Fruit fly (Drosophila melanogaster) whole organism, embryonic: ENCODE measurements around the gene Tep4.
A peak's percentile ranks its signal among the peaks of the same experiment; 100 is the strongest.

Experiments
- C15 ChIP-seq: fragments of 200-800 bp; sonication (Bioruptor generic); IDR thresholded peaks from 3 replicates; pipeline ENCODE4 v1.3.6; 2022; ENCODE audit warnings: missing biosample characterization, missing genetic modification characterization
- CG1024 ChIP-seq: fragments of 200-800 bp; sonication (Bioruptor generic); IDR thresholded peaks from 2 replicates; pipeline ENCODE4 v1.3.6; 2022; ENCODE audit warnings: missing biosample characterization, missing genetic modification characterization
- CG12769 ChIP-seq: fragments of 200-800 bp; sonication (Bioruptor generic); optimal IDR thresholded peaks from 2 replicates; lab custom pipeline; 2019; ENCODE audit warnings: missing biosample characterization, mild to moderate bottlenecking, missing genetic modification characterization, moderate library complexity
- CG13287 ChIP-seq: fragments of 200-800 bp; sonication (Bioruptor generic); IDR thresholded peaks from 2 replicates; pipeline ENCODE4 v1.3.6; 2022; ENCODE audit warnings: missing biosample characterization, missing genetic modification characterization; ENCODE audit not compliant: partially characterized antibody
- CG13296 ChIP-seq: fragments of 200-800 bp; sonication (Bioruptor generic); optimal IDR thresholded peaks from 3 replicates; lab custom pipeline; 2018; ENCODE audit warnings: missing biosample characterization, mild to moderate bottlenecking, missing genetic modification characterization
- CG13894 ChIP-seq: fragments of 200-800 bp; sonication (Bioruptor generic); optimal IDR thresholded peaks from 3 replicates; lab custom pipeline; 2018; ENCODE audit warnings: missing biosample characterization, mild to moderate bottlenecking, missing genetic modification characterization, moderate library complexity
- CG14710 ChIP-seq: fragments of 200-800 bp; sonication (Bioruptor generic); optimal IDR thresholded peaks from 3 replicates; lab custom pipeline; 2019; ENCODE audit warnings: missing biosample characterization, mild to moderate bottlenecking, missing genetic modification characterization, moderate library complexity
- CG16813 ChIP-seq: fragments of 200-800 bp; sonication (Bioruptor generic); IDR thresholded peaks from 3 replicates; pipeline ENCODE4 v1.3.6; 2022; ENCODE audit warnings: missing biosample characterization, missing genetic modification characterization; ENCODE audit not compliant: partially characterized antibody
- CG16815 ChIP-seq: fragments of 200-800 bp; sonication (Bioruptor generic); optimal IDR thresholded peaks from 3 replicates; lab custom pipeline; 2017; ENCODE audit warnings: missing biosample characterization, mild to moderate bottlenecking, missing genetic modification characterization
- CG18262 ChIP-seq: fragments of 200-800 bp; optimal IDR thresholded peaks from 3 replicates; lab custom pipeline; 2019; ENCODE audit warnings: missing biosample characterization, mild to moderate bottlenecking, missing genetic modification characterization, moderate library complexity
- CG18764 ChIP-seq: fragments of 200-800 bp; sonication (Bioruptor generic); optimal IDR thresholded peaks from 3 replicates; lab custom pipeline; 2016; ENCODE audit warnings: missing biosample characterization, missing genetic modification characterization
- CG2199 ChIP-seq: fragments of 200-800 bp; sonication (Bioruptor generic); IDR thresholded peaks from 3 replicates; pipeline ENCODE4 v1.3.6; 2022; ENCODE audit warnings: missing biosample characterization, missing genetic modification characterization
- CG31388 ChIP-seq: fragments of 200-800 bp; sonication (Bioruptor generic); optimal IDR thresholded peaks from 2 replicates; lab custom pipeline; 2016; ENCODE audit warnings: missing biosample characterization, missing genetic modification characterization
- CG34224 ChIP-seq: fragments of 200-800 bp; sonication (Bioruptor generic); IDR thresholded peaks from 3 replicates; pipeline ENCODE4 v1.3.6; 2022; ENCODE audit warnings: missing biosample characterization, missing genetic modification characterization; ENCODE audit not compliant: partially characterized antibody
- CG7745 ChIP-seq: fragments of 200-800 bp; sonication (Bioruptor generic); optimal IDR thresholded peaks from 2 replicates; lab custom pipeline; 2018; ENCODE audit warnings: missing biosample characterization, mild to moderate bottlenecking, missing genetic modification characterization, moderate library complexity
- CTCF ChIP-seq: fragments of 200-800 bp; sonication (Bioruptor generic); optimal IDR thresholded peaks from 2 replicates; lab custom pipeline; 2017; ENCODE audit warnings: missing biosample characterization, mild to moderate bottlenecking, missing genetic modification characterization, moderate library complexity
- Deaf1 ChIP-seq: fragments of 200-800 bp; optimal IDR thresholded peaks from 3 replicates; lab custom pipeline; 2019; ENCODE audit warnings: missing biosample characterization, mild to moderate bottlenecking, missing genetic modification characterization, moderate library complexity
- Dfd ChIP-seq, 2 experiments: fragments of >200 bp; optimal IDR thresholded peaks; 2 replicates each; lab custom pipeline; 2017; ENCODE audit warnings: missing biosample characterization in 2 of 2, missing genetic modification characterization in 2 of 2
- Dp ChIP-seq: fragments of 200-800 bp; sonication (Bioruptor generic); optimal IDR thresholded peaks from 2 replicates; lab custom pipeline; 2018; ENCODE audit warnings: missing biosample characterization, mild to moderate bottlenecking, missing genetic modification characterization, moderate library complexity
- Ets65A ChIP-seq: fragments of 200-800 bp; sonication (Bioruptor generic); peaks from one replicate; lab custom pipeline; 2016; ENCODE audit warnings: missing biosample characterization, missing genetic modification characterization
- Ets97D ChIP-seq: fragments of 200-800 bp; sonication (Bioruptor generic); optimal IDR thresholded peaks from 3 replicates; lab custom pipeline; 2016; ENCODE audit warnings: missing biosample characterization, missing genetic modification characterization
- Fer1 ChIP-seq: fragments of 200-800 bp; sonication (Bioruptor generic); optimal IDR thresholded peaks from 2 replicates; lab custom pipeline; 2017; ENCODE audit warnings: missing biosample characterization, mild to moderate bottlenecking, missing genetic modification characterization
- Fer2 ChIP-seq: fragments of 200-800 bp; sonication (Bioruptor generic); optimal IDR thresholded peaks from 2 replicates; lab custom pipeline; 2018; ENCODE audit warnings: missing biosample characterization, mild to moderate bottlenecking, missing genetic modification characterization, moderate library complexity
- Jarid2 ChIP-seq: fragments of 200-800 bp; sonication (Bioruptor generic); optimal IDR thresholded peaks from 3 replicates; lab custom pipeline; 2017; ENCODE audit warnings: mild to moderate bottlenecking, missing biosample characterization, missing genetic modification reagents, missing genetic modification characterization
- MBD-R2 ChIP-seq: fragments of 200-800 bp; sonication (Bioruptor generic); IDR thresholded peaks from 2 replicates; pipeline ENCODE4 v1.3.6; 2022; ENCODE audit warnings: missing biosample characterization, missing genetic modification characterization
- Mad ChIP-seq: fragments of 200-800 bp; sonication (Bioruptor generic); optimal IDR thresholded peaks from 2 replicates; lab custom pipeline; 2016; ENCODE audit warnings: missing biosample characterization, missing genetic modification characterization
- Neu2 ChIP-seq: fragments of 200-800 bp; sonication (Bioruptor generic); optimal IDR thresholded peaks from 3 replicates; lab custom pipeline; 2016; ENCODE audit warnings: missing biosample characterization, missing genetic modification characterization, borderline replicate concordance
- Nf-YC ChIP-seq: fragments of 200-800 bp; optimal IDR thresholded peaks from 3 replicates; lab custom pipeline; 2019; ENCODE audit warnings: missing biosample characterization, mild to moderate bottlenecking, missing genetic modification characterization, moderate library complexity
- NfI ChIP-seq: fragments of 200-800 bp; sonication (Bioruptor generic); optimal IDR thresholded peaks from 3 replicates; lab custom pipeline; 2018; ENCODE audit warnings: missing biosample characterization, mild to moderate bottlenecking, missing genetic modification characterization, moderate library complexity
- chm ChIP-seq: fragments of 200-800 bp; sonication (Bioruptor generic); IDR thresholded peaks from 2 replicates; pipeline ENCODE4 v1.3.6; 2022; ENCODE audit warnings: missing biosample characterization, missing genetic modification characterization
- croc ChIP-seq: fragments of 200-800 bp; sonication (Bioruptor generic); conservative IDR thresholded peaks from 3 replicates; pipeline ENCODE4 v1.3.6; 2022; ENCODE audit warnings: missing biosample characterization, missing genetic modification characterization
- dpn ChIP-seq, 2 experiments: fragments of 200-800 bp; sonication (Bioruptor generic); optimal IDR thresholded peaks; 3 replicates each; lab custom pipeline; 2016; ENCODE audit warnings: missing biosample characterization in 2 of 2, missing genetic modification characterization in 2 of 2
- fd102C ChIP-seq: fragments of 200-800 bp; sonication (Bioruptor generic); optimal IDR thresholded peaks from 2 replicates; lab custom pipeline; 2018; ENCODE audit warnings: missing biosample characterization, mild to moderate bottlenecking, missing genetic modification characterization, moderate library complexity
- ftz-f1 ChIP-seq: fragments of 200-800 bp; sonication (Bioruptor generic); optimal IDR thresholded peaks from 2 replicates; lab custom pipeline; 2016; ENCODE audit warnings: missing biosample characterization, missing genetic modification characterization
- grau ChIP-seq: fragments of 200-800 bp; optimal IDR thresholded peaks from 3 replicates; lab custom pipeline; 2019; ENCODE audit warnings: missing biosample characterization, mild to moderate bottlenecking, missing genetic modification characterization, moderate library complexity
- h ChIP-seq: fragments of >200 bp; optimal IDR thresholded peaks from 2 replicates; lab custom pipeline; 2017
- kay ChIP-seq: fragments of 200-800 bp; sonication (Bioruptor generic); optimal IDR thresholded peaks from 2 replicates; lab custom pipeline; 2016; ENCODE audit warnings: missing biosample characterization, missing genetic modification characterization
- luna ChIP-seq: fragments of 200-800 bp; sonication (Bioruptor generic); optimal IDR thresholded peaks from 2 replicates; lab custom pipeline; 2016; ENCODE audit warnings: missing biosample characterization, missing genetic modification characterization
- pita ChIP-seq: fragments of 200-800 bp; sonication (Bioruptor generic); optimal IDR thresholded peaks from 2 replicates; lab custom pipeline; 2017; ENCODE audit warnings: missing biosample characterization, mild to moderate bottlenecking, missing genetic modification characterization
- pros ChIP-seq: fragments of 200-800 bp; sonication (Bioruptor generic); optimal IDR thresholded peaks from 3 replicates; lab custom pipeline; 2019; ENCODE audit warnings: missing biosample characterization, mild to moderate bottlenecking, missing genetic modification characterization, moderate library complexity
- pzg ChIP-seq: fragments of 200-800 bp; sonication (Bioruptor generic); optimal IDR thresholded peaks from 3 replicates; lab custom pipeline; 2018; ENCODE audit warnings: missing biosample characterization, mild to moderate bottlenecking, missing genetic modification characterization, moderate library complexity
- rib ChIP-seq: fragments of 200-800 bp; sonication (Bioruptor generic); IDR thresholded peaks from 2 replicates; pipeline ENCODE4 v1.3.6; 2022; ENCODE audit warnings: missing biosample characterization, missing genetic modification characterization
- sens ChIP-seq: fragments of 200-800 bp; sonication (Bioruptor generic); peaks from one replicate; lab custom pipeline; 2016; ENCODE audit warnings: missing biosample characterization, missing genetic modification characterization
- sqz ChIP-seq: fragments of 200-800 bp; sonication (Bioruptor generic); optimal IDR thresholded peaks from 3 replicates; lab custom pipeline; 2018; ENCODE audit warnings: missing biosample characterization, mild to moderate bottlenecking, missing genetic modification characterization
- stwl ChIP-seq: fragments of 200-800 bp; sonication (Bioruptor generic); optimal IDR thresholded peaks from 3 replicates; lab custom pipeline; 2018; ENCODE audit warnings: missing biosample characterization, mild to moderate bottlenecking, missing genetic modification characterization, moderate library complexity
- wor ChIP-seq: fragments of 200-800 bp; sonication (Bioruptor generic); IDR thresholded peaks from 2 replicates; pipeline ENCODE4 v1.3.6; 2022; ENCODE audit warnings: missing biosample characterization, missing genetic modification characterization
- z ChIP-seq: fragments of 200-800 bp; sonication (Bioruptor generic); IDR thresholded peaks from 3 replicates; pipeline ENCODE4 v1.3.6; 2022; ENCODE audit warnings: missing biosample characterization, missing genetic modification characterization
- zf30C ChIP-seq: fragments of 200-800 bp; sonication (Bioruptor generic); optimal IDR thresholded peaks from 3 replicates; lab custom pipeline; 2018; ENCODE audit warnings: missing biosample characterization, mild to moderate bottlenecking, missing genetic modification characterization

Tep4 gene

dm6 chr2L:19588924-19589323 is 40.6 kb downstream of the Tep4 start:
- TF ChIP-seq fd102C: no peak
- TF ChIP-seq CG1024 (GFP tag; lab: Robert Waterston, UW): no peak
- no peak for TF ChIP-seq CG16815 (GFP tag; lab: Kevin White, UChicago)
- TF ChIP-seq stwl (tag; lab: Kevin White, UChicago): no peak
- TF ChIP-seq CG7745 (tag; lab: Kevin White, UChicago): no peak
- TF ChIP-seq CG31388 (GFP tag; lab: Kevin White, UChicago): no peak
- TF ChIP-seq Ets97D (GFP tag; lab: Kevin White, UChicago): no peak
- TF ChIP-seq wor: no peak
- TF ChIP-seq CG13287 (GFP tag; lab: Robert Waterston, UW): no peak
- TF ChIP-seq CG18764 (GFP tag; lab: Kevin White, UChicago): no peak
- TF ChIP-seq pros: peak; percentile 57
- no peak for TF ChIP-seq luna (GFP tag; lab: Kevin White, UChicago)
- 0 out of 3 replicates have a peak, but pooled peaks have one; percentile 42 for TF ChIP-seq CG2199 (GFP tag; lab: Robert Waterston, UW)
- no peak for TF ChIP-seq CG34224 (GFP tag; lab: Robert Waterston, UW)
- TF ChIP-seq CG14710 (tag; lab: Kevin White, UChicago): peak; percentile 76
- TF ChIP-seq CG18262 (tag; lab: Kevin White, UChicago): no peak

DNA sequence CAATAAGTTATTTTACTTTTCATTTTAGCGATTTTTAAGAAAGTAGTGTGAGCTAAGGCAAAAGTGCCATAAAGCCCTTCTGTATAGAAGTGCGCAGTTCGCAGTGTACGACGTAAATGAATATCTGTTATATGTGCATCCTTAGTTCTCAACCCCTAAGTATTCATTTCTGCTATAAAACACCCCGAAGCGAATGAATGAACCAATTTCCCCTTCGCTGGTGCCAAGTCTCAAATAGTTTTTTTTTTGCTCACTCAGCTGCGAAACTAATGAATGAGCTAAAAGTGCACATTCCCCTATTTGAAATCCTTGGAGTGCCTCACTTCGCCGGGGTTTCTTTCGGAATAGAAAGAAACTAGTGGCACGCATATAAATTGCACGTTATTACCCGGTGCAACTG is 42.3 kb downstream of the Tep4 start:
- TF ChIP-seq pros (peak; percentile 2), Neu2 (GFP tag; lab: Kevin White, UChicago) (no peak), zf30C (GFP tag; lab: Kevin White, UChicago) (peak; percentile 20), grau (tag; lab: Kevin White, UChicago) (no peak), sens (GFP tag; lab: Kevin White, UChicago) (peak; percentile 16), pita (GFP tag; lab: Kevin White, UChicago) (peak; percentile 27), sqz (GFP tag; lab: Kevin White, UChicago) (peak; percentile 44), CTCF (peak; percentile 62), z (GFP tag; lab: Robert Waterston, UW) (peak; percentile 87)
- TF ChIP-seq, all 482 proteins: peak for 7

dm6 chr2L:19594102-19594501 is 45.8 kb downstream of the Tep4 start:
- TF ChIP-seq CG12769 (tag; lab: Kevin White, UChicago): no peak
- TF ChIP-seq MBD-R2 (GFP tag; lab: Robert Waterston, UW): no peak
- peak in 1 of 2 experiments; percentile 48 for TF ChIP-seq Dfd (GFP tag; optimal IDR thresholded peaks at IDR 0.05; lab: Kevin White, UChicago)

- no peak for TF ChIP-seq ftz-f1 (GFP tag; lab: Kevin White, UChicago)
- no peak for TF ChIP-seq C15 (GFP tag; lab: Robert Waterston, UW)
- TF ChIP-seq rib (GFP tag; lab: Robert Waterston, UW): no peak
- TF ChIP-seq CG16813: no peak
- no peak for TF ChIP-seq CG13894 (tag; lab: Kevin White, UChicago)
- TF ChIP-seq croc: no peak
- TF ChIP-seq z (GFP tag; lab: Robert Waterston, UW): peak; percentile 87
- TF ChIP-seq NfI (GFP tag; lab: Kevin White, UChicago): no peak
- no peak for TF ChIP-seq kay (GFP tag; lab: Kevin White, UChicago)
- TF ChIP-seq pzg: no peak
- TF ChIP-seq chm: no peak
- TF ChIP-seq Mad: no peak
- no peak for TF ChIP-seq h
- no peak for TF ChIP-seq dpn (GFP tag; optimal IDR thresholded peaks at IDR 0.05; lab: Kevin White, UChicago)
- no peak for TF ChIP-seq Dp (GFP tag; lab: Kevin White, UChicago)
- peak; percentile 71 for TF ChIP-seq Ets65A
- TF ChIP-seq Nf-YC (tag; lab: Kevin White, UChicago): peak; percentile 79
- no peak for TF ChIP-seq CG13296 (GFP tag; lab: Kevin White, UChicago)
- peak; percentile 2 for TF ChIP-seq Fer1 (GFP tag; lab: Kevin White, UChicago)
- TF ChIP-seq Fer2 (tag; lab: Kevin White, UChicago): no peak
- peak; percentile 96 for TF ChIP-seq Deaf1
- peak; percentile 20 for TF ChIP-seq Jarid2 (GFP tag; lab: Kevin White, UChicago)
These were observed 57.1 kb downstream of the Tep4 start for dm6 chr2L:19605365-19605921.
